Fruit fly (Drosophila melanogaster) whole organism, embryonic: ENCODE results near the gene CheB38b.

Experiments used
- ATbp ChIP-seq: fragments of 200-800 bp; sonication (Bioruptor generic); optimal IDR thresholded peaks from 2 replicates; lab custom pipeline; 2017; ENCODE audit warnings: missing biosample characterization, mild to moderate bottlenecking, missing genetic modification characterization, missing genetic modification reagents
- Abd-B ChIP-seq: fragments of 200-800 bp; sonication (Bioruptor generic); optimal IDR thresholded peaks from 2 replicates; lab custom pipeline; 2018; ENCODE audit warnings: missing biosample characterization, mild to moderate bottlenecking, missing genetic modification characterization, moderate library complexity
- Awh ChIP-seq: fragments of 200-800 bp; sonication (Bioruptor generic); IDR thresholded peaks from 2 replicates; pipeline ENCODE4, ENCODE4 v1.3.6; 2022; ENCODE audit warnings: missing biosample characterization, missing genetic modification characterization
- CG10366 ChIP-seq: fragments of 200-800 bp; sonication (Bioruptor generic); IDR thresholded peaks from 2 replicates; pipeline ENCODE4 v1.3.6; 2022; ENCODE audit warnings: missing biosample characterization, missing genetic modification characterization
- CG10565 ChIP-seq: fragments of 200-800 bp; sonication (Bioruptor generic); optimal IDR thresholded peaks from 3 replicates; lab custom pipeline; 2016; ENCODE audit warnings: missing biosample characterization, mild to moderate bottlenecking, missing genetic modification characterization
- CG10654 ChIP-seq: fragments of 200-800 bp; sonication (Bioruptor generic); optimal IDR thresholded peaks from 2 replicates; lab custom pipeline; 2016; ENCODE audit warnings: missing biosample characterization, missing genetic modification characterization
- CG12219 ChIP-seq: fragments of 200-800 bp; sonication (Bioruptor generic); optimal IDR thresholded peaks from 3 replicates; lab custom pipeline; 2018; ENCODE audit warnings: missing biosample characterization, mild to moderate bottlenecking, missing genetic modification characterization
- CG13123 ChIP-seq: fragments of 200-800 bp; sonication (Bioruptor generic); optimal IDR thresholded peaks from 2 replicates; lab custom pipeline; 2016; ENCODE audit warnings: missing biosample characterization, missing genetic modification characterization
- CG13424 ChIP-seq: fragments of 200-800 bp; sonication (Bioruptor generic); optimal IDR thresholded peaks from 2 replicates; lab custom pipeline; 2019; ENCODE audit warnings: missing biosample characterization, mild to moderate bottlenecking, missing genetic modification characterization, moderate library complexity
- CG15479 ChIP-seq: fragments of 200-800 bp; sonication (Bioruptor generic); optimal IDR thresholded peaks from 3 replicates; lab custom pipeline; 2019; ENCODE audit warnings: missing biosample characterization, mild to moderate bottlenecking, missing genetic modification characterization, moderate library complexity
- CG18619 ChIP-seq: fragments of 200-800 bp; sonication (Bioruptor generic); optimal IDR thresholded peaks from 3 replicates; lab custom pipeline; 2017; ENCODE audit warnings: missing biosample characterization, mild to moderate bottlenecking, missing genetic modification characterization
- CG32532 ChIP-seq: fragments of 200-800 bp; sonication (Bioruptor generic); IDR thresholded peaks from 2 replicates; pipeline ENCODE4 v1.3.6; 2022; ENCODE audit warnings: missing biosample characterization, missing genetic modification characterization
- CG3281 ChIP-seq: fragments of 200-800 bp; sonication (Bioruptor generic); optimal IDR thresholded peaks from 3 replicates; lab custom pipeline; 2017; ENCODE audit warnings: missing biosample characterization, mild to moderate bottlenecking, missing genetic modification characterization
- CG3847 ChIP-seq: fragments of 200-800 bp; sonication (Bioruptor generic); IDR thresholded peaks from 2 replicates; pipeline ENCODE4 v1.3.6; 2022; ENCODE audit warnings: missing biosample characterization, missing genetic modification characterization
- CG4424 ChIP-seq: fragments of 200-800 bp; sonication (Bioruptor generic); optimal IDR thresholded peaks from 3 replicates; lab custom pipeline; 2016; ENCODE audit warnings: missing biosample characterization, missing genetic modification characterization
- CG5180 ChIP-seq: fragments of 200-800 bp; sonication (Bioruptor generic); optimal IDR thresholded peaks from 3 replicates; lab custom pipeline; 2017; ENCODE audit warnings: missing biosample characterization, missing genetic modification characterization, mild to moderate bottlenecking, moderate library complexity, missing genetic modification reagents
- CG5245 ChIP-seq: fragments of 200-800 bp; sonication (Bioruptor generic); optimal IDR thresholded peaks from 3 replicates; lab custom pipeline; 2016; ENCODE audit warnings: missing biosample characterization, missing genetic modification characterization
- CG6683 ChIP-seq: fragments of 200-800 bp; sonication (Bioruptor generic); optimal IDR thresholded peaks from 2 replicates; lab custom pipeline; 2017; ENCODE audit warnings: missing biosample characterization, mild to moderate bottlenecking, missing genetic modification characterization, missing genetic modification reagents
- CG6791 ChIP-seq: fragments of 200-800 bp; sonication (Bioruptor generic); IDR thresholded peaks from 3 replicates; pipeline ENCODE4 v1.3.6; 2022; ENCODE audit warnings: missing biosample characterization, missing genetic modification characterization; ENCODE audit not compliant: partially characterized antibody
- Chrac-16 ChIP-seq: fragments of 200-800 bp; sonication (Bioruptor generic); optimal IDR thresholded peaks from 3 replicates; lab custom pipeline; 2016; ENCODE audit warnings: missing biosample characterization, missing genetic modification characterization
- D ChIP-seq, 2 experiments: fragments of 200-800 bp in 1 of 2; fragments of >200 bp in 1 of 2; sonication (Bioruptor generic) in 1 of 2; optimal IDR thresholded peaks; 2 replicates in 1 of 2; 3 replicates in 1 of 2; lab custom pipeline; 2017; ENCODE audit warnings: mild to moderate bottlenecking in 1 of 2, missing biosample characterization in 1 of 2, missing genetic modification characterization in 1 of 2, missing genetic modification reagents in 1 of 2
- D19A ChIP-seq: fragments of 200-800 bp; optimal IDR thresholded peaks from 3 replicates; lab custom pipeline; 2019; ENCODE audit warnings: missing biosample characterization, mild to moderate bottlenecking, missing genetic modification characterization, moderate library complexity
- Dfd ChIP-seq, 2 experiments: fragments of >200 bp; optimal IDR thresholded peaks; 2 replicates each; lab custom pipeline; 2017; ENCODE audit warnings: missing biosample characterization in 2 of 2, missing genetic modification characterization in 2 of 2
- Ets97D ChIP-seq: fragments of 200-800 bp; sonication (Bioruptor generic); optimal IDR thresholded peaks from 3 replicates; lab custom pipeline; 2016; ENCODE audit warnings: missing biosample characterization, missing genetic modification characterization
- Lhr ChIP-seq: fragments of 200-800 bp; sonication (Bioruptor generic); optimal IDR thresholded peaks from 3 replicates; lab custom pipeline; 2017; ENCODE audit warnings: mild to moderate bottlenecking, missing biosample characterization, missing genetic modification reagents, missing genetic modification characterization
- Pdp1 ChIP-seq, 2 experiments: fragments of 200-800 bp; sonication (Bioruptor generic); optimal IDR thresholded peaks; 3 replicates each; lab custom pipeline; 2016; ENCODE audit warnings: missing biosample characterization in 2 of 2, missing genetic modification characterization in 2 of 2, mild to moderate bottlenecking in 1 of 2, moderate library complexity in 1 of 2
- Side ChIP-seq: fragments of 200-800 bp; sonication (Bioruptor generic); optimal IDR thresholded peaks from 2 replicates; lab custom pipeline; 2016; ENCODE audit warnings: missing biosample characterization, missing genetic modification characterization
- ap ChIP-seq: fragments of 200-800 bp; sonication (Bioruptor generic); IDR thresholded peaks from 2 replicates; pipeline ENCODE4 v1.3.6; 2022; ENCODE audit warnings: missing biosample characterization, missing genetic modification characterization
- cad ChIP-seq: fragments of >200 bp; optimal IDR thresholded peaks from 2 replicates; lab custom pipeline; 2017; ENCODE audit warnings: missing biosample characterization, missing genetic modification characterization
- dysf ChIP-seq: fragments of 200-800 bp; sonication (Bioruptor generic); IDR thresholded peaks from 3 replicates; pipeline ENCODE4 v1.3.6; 2022; ENCODE audit warnings: missing biosample characterization, missing genetic modification characterization
- her ChIP-seq: fragments of 200-800 bp; sonication (Bioruptor generic); optimal IDR thresholded peaks from 2 replicates; lab custom pipeline; 2016; ENCODE audit warnings: missing biosample characterization, missing genetic modification characterization
- hkb ChIP-seq, 2 experiments: fragments of 200-800 bp in 1 of 2; fragments of >200 bp in 1 of 2; sonication (Bioruptor generic) in 1 of 2; IDR thresholded peaks in 1 of 2; optimal IDR thresholded peaks in 1 of 2; 2 replicates each; pipeline versions ENCODE4 v1.3.6 to Lab custom; 2017 to 2022; ENCODE audit warnings: missing biosample characterization in 1 of 2, missing genetic modification characterization in 1 of 2
- jing ChIP-seq: fragments of 200-800 bp; sonication (Bioruptor generic); optimal IDR thresholded peaks from 2 replicates; lab custom pipeline; 2018; ENCODE audit warnings: missing biosample characterization, mild to moderate bottlenecking, missing genetic modification characterization
- kni ChIP-seq: fragments of 200-800 bp; sonication (Bioruptor generic); optimal IDR thresholded peaks from 3 replicates; lab custom pipeline; 2017; ENCODE audit warnings: mild to moderate bottlenecking, missing biosample characterization, missing genetic modification reagents, missing genetic modification characterization
- lbe ChIP-seq: fragments of 200-800 bp; sonication (Bioruptor generic); optimal IDR thresholded peaks from 2 replicates; lab custom pipeline; 2016; ENCODE audit warnings: missing biosample characterization, mild to moderate bottlenecking, missing genetic modification characterization
- onecut ChIP-seq: fragments of 200-800 bp; sonication (Bioruptor generic); IDR thresholded peaks from 2 replicates; pipeline ENCODE4 v1.3.6; 2022; ENCODE audit warnings: missing biosample characterization, missing genetic modification characterization
- peb ChIP-seq: fragments of 200-800 bp; sonication (Bioruptor generic); IDR thresholded peaks from 2 replicates; pipeline ENCODE4 v1.3.6; 2022; ENCODE audit warnings: missing biosample characterization, missing genetic modification characterization
- pfk ChIP-seq: fragments of 200-800 bp; sonication (Bioruptor generic); optimal IDR thresholded peaks from 2 replicates; lab custom pipeline; 2018; ENCODE audit warnings: missing biosample characterization, mild to moderate bottlenecking, missing genetic modification characterization, moderate library complexity
- ro ChIP-seq: fragments of 200-800 bp; sonication (Bioruptor generic); IDR thresholded peaks from 2 replicates; pipeline ENCODE4 v1.3.6; 2022; ENCODE audit warnings: missing biosample characterization, missing genetic modification characterization
- sim ChIP-seq: fragments of 200-800 bp; sonication (Bioruptor generic); IDR thresholded peaks from 2 replicates; pipeline ENCODE4 v1.3.6; 2022; ENCODE audit warnings: missing biosample characterization, missing genetic modification characterization
- sob ChIP-seq: fragments of 200-800 bp; sonication (Bioruptor generic); IDR thresholded peaks from 2 replicates; pipeline ENCODE4 v1.3.6; 2022; ENCODE audit warnings: missing biosample characterization, missing genetic modification characterization
- tll ChIP-seq, 2 experiments: fragments of 200-800 bp in 1 of 2; fragments of >200 bp in 1 of 2; sonication (Bioruptor generic) in 1 of 2; optimal IDR thresholded peaks; 2 replicates each; lab custom pipeline; 2017 to 2019; ENCODE audit warnings: missing biosample characterization in 2 of 2, missing genetic modification characterization in 2 of 2, mild to moderate bottlenecking in 1 of 2, moderate library complexity in 1 of 2
- trem ChIP-seq: fragments of 200-800 bp; optimal IDR thresholded peaks from 3 replicates; lab custom pipeline; 2019; ENCODE audit warnings: missing biosample characterization, mild to moderate bottlenecking, missing genetic modification characterization, moderate library complexity
- twi ChIP-seq: fragments of 200-800 bp; optimal IDR thresholded peaks from 2 replicates; lab custom pipeline; 2019; ENCODE audit warnings: missing biosample characterization, mild to moderate bottlenecking, missing genetic modification characterization, moderate library complexity
- vvl ChIP-seq: fragments of 200-800 bp; sonication (Bioruptor generic); IDR thresholded peaks from 2 replicates; pipeline ENCODE4 v1.3.6; 2022; ENCODE audit warnings: missing biosample characterization, missing genetic modification characterization
- zen ChIP-seq: fragments of 200-800 bp; sonication (Bioruptor generic); optimal IDR thresholded peaks from 3 replicates; lab custom pipeline; 2018; ENCODE audit warnings: missing biosample characterization, mild to moderate bottlenecking, missing genetic modification characterization, moderate library complexity

CheB38b gene

dm6 chr2L:20770242-20770769, 46.8 kb downstream of the CheB38b start, which contains the start of gene cad (continued):
- TF ChIP-seq CG32532 (peak; percentile 52; the same call in 1 of the 2 replicates), Lhr (no peak), kni (GFP tag; lab: Kevin White, UChicago) (no peak), Dfd (GFP tag; optimal IDR thresholded peaks at IDR 0.05; lab: Kevin White, UChicago) (no peak), peb (no peak), pfk (peak; percentile 18), ap (GFP tag; lab: Robert Waterston, UW) (no peak), jing (GFP tag; lab: Kevin White, UChicago) (no peak), onecut (GFP tag; lab: Robert Waterston, UW) (no peak), Chrac-16 (GFP tag; lab: Kevin White, UChicago) (no peak), Side (peak; percentile 1), her (peak; percentile 43), Ets97D (GFP tag; lab: Kevin White, UChicago) (peak; percentile 92), lbe (peak; percentile 13), ro (GFP tag; lab: Robert Waterston, UW) (no peak), CG5245 (no peak), CG6683 (GFP tag; lab: Kevin White, UChicago) (no peak), vvl (GFP tag; lab: Robert Waterston, UW) (peak; percentile 75), ATbp (GFP tag; lab: Kevin White, UChicago) (no peak), dysf (GFP tag; lab: Robert Waterston, UW) (no peak), Abd-B (GFP tag; lab: Kevin White, UChicago) (no peak), trem (tag; lab: Kevin White, UChicago) (no peak), CG13123 (no peak), CG13424 (tag; lab: Kevin White, UChicago) (peak; percentile 11), D19A (no peak), sim (GFP tag; lab: Robert Waterston, UW) (0 out of 2 replicates have a peak, but pooled peaks have one; percentile 20), twi (tag; lab: Kevin White, UChicago) (peak; percentile 25), Awh (GFP tag; lab: Robert Waterston, UW) (no peak), Pdp1 (GFP tag; optimal IDR thresholded peaks at IDR 0.05; lab: Kevin White, UChicago) (peak in 1 of 2 experiments; percentile 15)

dm6 chr2L:20768568-20769071, 48.5 kb downstream of the CheB38b start:
- TF ChIP-seq tll (GFP tag; optimal IDR thresholded peaks at IDR 0.05; lab: Kevin White, UChicago): peak in 1 of 2 experiments; percentile 92
- TF ChIP-seq CG10366 (GFP tag; lab: Robert Waterston, UW): no peak
- no peak for TF ChIP-seq CG3281 (GFP tag; lab: Kevin White, UChicago)
- TF ChIP-seq CG12219 (GFP tag; lab: Kevin White, UChicago): no peak
- peak; percentile 2 for TF ChIP-seq CG5180
- no peak for TF ChIP-seq CG3847 (GFP tag; lab: Robert Waterston, UW)
- 0 out of 3 replicates have a peak, but pooled peaks have one; percentile 6 for TF ChIP-seq CG6791 (GFP tag; lab: Robert Waterston, UW)
- no peak for TF ChIP-seq CG10654 (GFP tag; lab: Kevin White, UChicago)
- TF ChIP-seq zen (tag; lab: Kevin White, UChicago): peak; percentile 38
- TF ChIP-seq CG10565 (GFP tag; lab: Kevin White, UChicago): no peak
- TF ChIP-seq D (optimal IDR thresholded peaks at IDR 0.05; lab: Kevin White, UChicago): peak; percentile 88
- TF ChIP-seq D (GFP tag; optimal IDR thresholded peaks at IDR 0.05; lab: Kevin White, UChicago): no peak
- no peak for TF ChIP-seq ATbp (GFP tag; lab: Kevin White, UChicago)
- TF ChIP-seq CG18619 (GFP tag; lab: Kevin White, UChicago): no peak
- TF ChIP-seq sob (GFP tag; lab: Robert Waterston, UW): no peak
- TF ChIP-seq hkb (optimal IDR thresholded peaks at IDR 0.05; lab: Kevin White, UChicago): no peak
- no peak for TF ChIP-seq hkb (GFP tag; IDR thresholded peaks at IDR 0.05; lab: Robert Waterston, UW)
- peak; percentile 97 for TF ChIP-seq CG15479
- TF ChIP-seq cad (GFP tag; lab: Kevin White, UChicago): peak; percentile 99
- TF ChIP-seq CG4424 (GFP tag; lab: Kevin White, UChicago): no peak
